Worm (Caenorhabditis elegans): ENCODE measurements around the gene tyr-6.

tyr-6 gene

ce11 chrIV:6442016-6442618, 38.2 kb upstream of the tyr-6 start:
- no peak for TF ChIP-seq unc-39 (tag; optimal IDR thresholded peaks at IDR 0.05)
- TF ChIP-seq lin-15B (tag; optimal IDR thresholded peaks at IDR 0.05) = peak; percentile 15
- TF ChIP-seq ceh-28 (tag; optimal IDR thresholded peaks at IDR 0.05) = peak; percentile 31
- TF ChIP-seq fkh-2 (tag; optimal IDR thresholded peaks at IDR 0.05) = no peak
- no peak for TF ChIP-seq elt-3 (tag; optimal IDR thresholded peaks at IDR 0.05)
- TF ChIP-seq mdl-1 (tag; optimal IDR thresholded peaks at IDR 0.05) = peak; percentile 1
- no peak for TF ChIP-seq nhr-11 (tag; optimal IDR thresholded peaks at IDR 0.05)
- peak; percentile 46 for TF ChIP-seq nhr-43 (tag; optimal IDR thresholded peaks at IDR 0.05; ENCODE audit: poor library complexity, severe bottlenecking)
- no peak for TF ChIP-seq nhr-12 (tag; optimal IDR thresholded peaks at IDR 0.05)
- TF ChIP-seq tbx-2 (tag; optimal IDR thresholded peaks at IDR 0.05) = no peak
- TF ChIP-seq elt-2 (tag; optimal IDR thresholded peaks at IDR 0.05) = peak; percentile 77
- TF ChIP-seq ZK546.5 (tag; optimal IDR thresholded peaks at IDR 0.05) = no peak
- no peak for TF ChIP-seq unc-62 (GFP tag; optimal IDR thresholded peaks at IDR 0.05)
- peak; percentile 52 for TF ChIP-seq pqm-1 (tag; optimal IDR thresholded peaks at IDR 0.05)
- no peak for TF ChIP-seq R02D3.7 (tag; optimal IDR thresholded peaks at IDR 0.05)
- peak; percentile 32 for TF ChIP-seq pha-4 (tag; optimal IDR thresholded peaks at IDR 0.05)
- TF ChIP-seq daf-12 (tag; optimal IDR thresholded peaks at IDR 0.05) = no peak
- no peak for TF ChIP-seq ceh-9 (tag; optimal IDR thresholded peaks at IDR 0.05)
- TF ChIP-seq aly-2 (tag; optimal IDR thresholded peaks at IDR 0.05) = no peak
- TF ChIP-seq nfya-1 (tag; optimal IDR thresholded peaks at IDR 0.05; ENCODE audit: insufficient read depth) = peak; percentile 7
- no peak for TF ChIP-seq nhr-67 (tag; optimal IDR thresholded peaks at IDR 0.05)
- TF ChIP-seq fkh-10 (GFP tag; optimal IDR thresholded peaks at IDR 0.05) = no peak
- no peak for TF ChIP-seq lin-39 (tag; optimal IDR thresholded peaks at IDR 0.05)
- no peak for TF ChIP-seq lsy-12 (tag; optimal IDR thresholded peaks at IDR 0.05)
- no peak for TF ChIP-seq nhr-23 (tag; optimal IDR thresholded peaks at IDR 0.05)
- TF ChIP-seq sea-2 (GFP tag; optimal IDR thresholded peaks at IDR 0.05) = no peak
- TF ChIP-seq ceh-16 (tag; optimal IDR thresholded peaks at IDR 0.05) = no peak
- no peak for TF ChIP-seq eor-1 (tag; optimal IDR thresholded peaks at IDR 0.05)
- TF ChIP-seq hmg-11 (tag; optimal IDR thresholded peaks at IDR 0.05) = peak; percentile 36
- TF ChIP-seq mml-1 (tag; optimal IDR thresholded peaks at IDR 0.05) = no peak
- no peak for TF ChIP-seq zag-1 (tag; optimal IDR thresholded peaks at IDR 0.05)
- TF ChIP-seq egl-27 (tag; optimal IDR thresholded peaks at IDR 0.05) = no peak
- no peak for TF ChIP-seq fos-1 (tag; optimal IDR thresholded peaks at IDR 0.05)
- no peak for TF ChIP-seq skn-1 (tag; optimal IDR thresholded peaks at IDR 0.05)
- TF ChIP-seq snpc-4 (tag; optimal IDR thresholded peaks at IDR 0.05) = no peak
- no peak for TF ChIP-seq egl-5 (tag; optimal IDR thresholded peaks at IDR 0.05)
- no peak for TF ChIP-seq elt-1 (tag; optimal IDR thresholded peaks at IDR 0.05)
- peak; percentile 18 for TF ChIP-seq nhr-25 (tag; optimal IDR thresholded peaks at IDR 0.05)
- no peak for TF ChIP-seq nhr-28 (tag; optimal IDR thresholded peaks at IDR 0.05)
- no peak for TF ChIP-seq ama-1 (optimal IDR thresholded peaks at IDR 0.05)
- TF ChIP-seq ztf-4 (tag; optimal IDR thresholded peaks at IDR 0.05) = no peak
- TF ChIP-seq ceh-82 (tag; optimal IDR thresholded peaks at IDR 0.05) = no peak
- TF ChIP-seq jun-1 (tag; optimal IDR thresholded peaks at IDR 0.05) = no peak
- TF ChIP-seq ztf-11 (tag; optimal IDR thresholded peaks at IDR 0.05) = no peak
- TF ChIP-seq nhr-76 (tag; optimal IDR thresholded peaks at IDR 0.05) = no peak

DNA sequence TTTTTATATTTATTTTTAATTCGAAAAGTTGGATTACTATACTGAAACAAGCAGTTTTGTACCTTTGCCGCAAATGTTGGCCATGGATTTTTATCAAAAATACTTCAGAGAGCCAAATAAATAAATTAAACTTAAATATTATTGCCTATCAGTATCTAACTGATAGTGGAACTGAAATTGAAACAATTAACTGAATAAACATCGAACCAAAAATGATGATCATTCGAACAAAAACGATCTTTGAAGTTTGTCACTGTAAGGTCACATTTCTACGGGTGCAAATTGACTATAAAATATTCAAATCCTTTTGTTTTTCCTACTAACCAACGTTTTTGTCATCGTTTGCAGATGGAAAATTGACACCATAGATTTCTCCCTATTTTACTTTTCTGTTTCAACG, 37.3 kb upstream of the tyr-6 start:
- peak; percentile 33 for TF ChIP-seq elt-2 (tag; optimal IDR thresholded peaks at IDR 0.05)
- TF ChIP-seq tbx-2 (tag; optimal IDR thresholded peaks at IDR 0.05) = no peak
- TF ChIP-seq egl-27 (tag; optimal IDR thresholded peaks at IDR 0.05) = no peak
- no peak for TF ChIP-seq aly-2 (tag; optimal IDR thresholded peaks at IDR 0.05)
- TF ChIP-seq pqm-1 (tag; optimal IDR thresholded peaks at IDR 0.05) = peak; percentile 69
- TF ChIP-seq nhr-77 (tag; optimal IDR thresholded peaks at IDR 0.05) = no peak
- TF ChIP-seq sea-2 (GFP tag; optimal IDR thresholded peaks at IDR 0.05) = no peak

Measured in whole organism, L3 larva.